Fruit fly (Drosophila melanogaster): ENCODE results near the gene CG34247.
A peak's percentile ranks its signal among the peaks of the same experiment; 100 is the strongest.

CG34247 gene

dm6 chr3L:16288322-16288721, 26.9 kb upstream of the CG34247 start, which contains the start of gene CG13046:
TSS of gene CG13046 (minus strand) at chr3L:16288422.
- TF ChIP-seq chinmo (GFP tag; IDR thresholded peaks at IDR 0.05; ENCODE audit: partially characterized antibody) (0 out of 4 replicates have a peak, but pooled peaks have one; percentile 18), Bdp1 (GFP tag; optimal IDR thresholded peaks at IDR 0.05) (no peak), CG12391 (tag; optimal IDR thresholded peaks at IDR 0.05) (no peak), ERR (GFP tag; optimal IDR thresholded peaks at IDR 0.05) (no peak), Trl (optimal IDR thresholded peaks at IDR 0.05) (peak; percentile 8 to 42), Trl (GFP tag; optimal IDR thresholded peaks at IDR 0.05) (no peak), CG7963 (GFP tag; IDR thresholded peaks at IDR 0.05; ENCODE audit: partially characterized antibody) (no peak)

dm6 chr3L:16286258-16286657, 24.9 kb upstream of the CG34247 start:
- TF ChIP-seq CG11504 (tag; optimal IDR thresholded peaks at IDR 0.05) (peak; percentile 68), Ada2b (GFP tag; IDR thresholded peaks at IDR 0.05) (peak; percentile 20; the same call in 1 of the 2 replicates), CG4360 (GFP tag; IDR thresholded peaks at IDR 0.05) (no peak), CG14050 (GFP tag; IDR thresholded peaks at IDR 0.05) (0 out of 3 replicates have a peak, but pooled peaks have one; percentile 17), CG1602 (GFP tag; optimal IDR thresholded peaks at IDR 0.05) (no peak), jumu (GFP tag; optimal IDR thresholded peaks at IDR 0.05) (peak; percentile 3), HmgZ (tag; optimal IDR thresholded peaks at IDR 0.05) (no peak), Dip2 (GFP tag; IDR thresholded peaks at IDR 0.05) (no peak), CG17359 (tag; optimal IDR thresholded peaks at IDR 0.05) (peak; percentile 31), CG12219 (GFP tag; optimal IDR thresholded peaks at IDR 0.05) (peak; percentile 14), CG13296 (GFP tag; optimal IDR thresholded peaks at IDR 0.05) (peak; percentile 23), ranshi (GFP tag; IDR thresholded peaks at IDR 0.05) (peak; percentile 24; the same call in 1 of the 2 replicates), fd3F (GFP tag; optimal IDR thresholded peaks at IDR 0.05) (peak; percentile 7), Sry-β (GFP tag; optimal IDR thresholded peaks at IDR 0.05) (no peak), wdn (GFP tag; IDR thresholded peaks at IDR 0.05) (no peak), C15 (GFP tag; IDR thresholded peaks at IDR 0.05) (0 out of 3 replicates have a peak, but pooled peaks have one; percentile 15), Elba2 (GFP tag; optimal IDR thresholded peaks at IDR 0.05) (no peak), insv (GFP tag; optimal IDR thresholded peaks at IDR 0.05) (no peak), Ptx1 (GFP tag; IDR thresholded peaks at IDR 0.05) (peak; percentile 60; the same call in 1 of the 2 replicates), pan (optimal IDR thresholded peaks at IDR 0.05) (no peak), pan (GFP tag; optimal IDR thresholded peaks at IDR 0.05 in 1 of 2, IDR thresholded peaks at IDR 0.05 in 1 of 2) (peak in 1 of 2 experiments; percentile 56), CG6689 (GFP tag; IDR thresholded peaks at IDR 0.05) (0 out of 2 replicates have a peak, but pooled peaks have one; percentile 33), tap (tag; optimal IDR thresholded peaks at IDR 0.05) (peak; percentile 40), CG34224 (GFP tag; IDR thresholded peaks at IDR 0.05; ENCODE audit: partially characterized antibody) (no peak), CG13123 (GFP tag; optimal IDR thresholded peaks at IDR 0.05) (no peak), D19A (tag; optimal IDR thresholded peaks at IDR 0.05) (peak; percentile 45), CG3995 (GFP tag; optimal IDR thresholded peaks at IDR 0.05) (no peak), CkIIα-i1 (GFP tag; IDR thresholded peaks at IDR 0.05) (no peak), esg (GFP tag; conservative IDR thresholded peaks at IDR 0.05) (peak; percentile 27; the same call in 1 of the 2 replicates), ttk (GFP tag; IDR thresholded peaks at IDR 0.05) (0 out of 2 replicates have a peak, but pooled peaks have one; percentile 5), CG30403 (GFP tag; optimal IDR thresholded peaks at IDR 0.05) (peak; percentile 20), rib (GFP tag; IDR thresholded peaks at IDR 0.05) (no peak), MBD-R2 (GFP tag; IDR thresholded peaks at IDR 0.05) (no peak), da (GFP tag; optimal IDR thresholded peaks at IDR 0.05) (no peak), E2f2 (GFP tag; IDR thresholded peaks at IDR 0.05) (0 out of 2 replicates have a peak, but pooled peaks have one; percentile 27), unpg (GFP tag; optimal IDR thresholded peaks at IDR 0.05) (peak; percentile 52), Tbp (GFP tag; optimal IDR thresholded peaks at IDR 0.05) (no peak), CG8290 (GFP tag; optimal IDR thresholded peaks at IDR 0.05) (no peak), CG8290 (tag; optimal IDR thresholded peaks at IDR 0.05) (peak in 1 of 2 experiments; percentile 46), Doc3 (GFP tag; IDR thresholded peaks at IDR 0.05; ENCODE audit: partially characterized antibody) (no peak), abd-A (tag; optimal IDR thresholded peaks at IDR 0.05) (peak; percentile 21), luna (GFP tag; optimal IDR thresholded peaks at IDR 0.05) (no peak), gcm (GFP tag; optimal IDR thresholded peaks at IDR 0.05) (peak; percentile 9), CG30020 (tag; optimal IDR thresholded peaks at IDR 0.05) (no peak)
